Fruit fly (Drosophila melanogaster): ENCODE results near the gene CG34404.
A peak's percentile ranks its signal among the peaks of the same experiment; 100 is the strongest.

CG34404 gene

dm6 chr3R:15346018-15346383 is 21.5 kb downstream of the CG34404 start, which contains the start of the genes Surf4 and CG31301:
TSS of gene Surf4 (minus strand) at chr3R:15346176.
TSS of gene CG31301 (plus strand) at chr3R:15346205.
- peak; percentile 30 for TF ChIP-seq zf30C (GFP tag; optimal IDR thresholded peaks at IDR 0.05)
- TF ChIP-seq knrl (GFP tag; IDR thresholded peaks at IDR 0.05; ENCODE audit: partially characterized antibody): peak; percentile 51; the same call in 2 of the 3 replicates
- peak; percentile 61; the same call in 3 of the 4 replicates for TF ChIP-seq Dll (GFP tag; IDR thresholded peaks at IDR 0.05; ENCODE audit: partially characterized antibody)
- TF ChIP-seq sna (GFP tag; IDR thresholded peaks at IDR 0.05; ENCODE audit: partially characterized antibody): peak; percentile 40; the same call in 1 of the 2 replicates
- peak; percentile 51 for TF ChIP-seq Sry-δ (GFP tag; optimal IDR thresholded peaks at IDR 0.05)
- no peak for TF ChIP-seq CG8924 (tag; optimal IDR thresholded peaks at IDR 0.05)
- peak; percentile 71 for TF ChIP-seq Med (GFP tag)
- 0 out of 2 replicates have a peak, but pooled peaks have one; percentile 10 for TF ChIP-seq onecut (GFP tag; IDR thresholded peaks at IDR 0.05)
- peak; percentile 66 for TF ChIP-seq CG1603 (tag; optimal IDR thresholded peaks at IDR 0.05)
- no peak for TF ChIP-seq otp (GFP tag; IDR thresholded peaks at IDR 0.05)
- TF ChIP-seq CG17568 (GFP tag; optimal IDR thresholded peaks at IDR 0.05): no peak
- TF ChIP-seq BEAF-32 (GFP tag; optimal IDR thresholded peaks at IDR 0.05): peak; percentile 67
- no peak for TF ChIP-seq Hr3 (GFP tag; optimal IDR thresholded peaks at IDR 0.05)
- TF ChIP-seq CG13287 (GFP tag; IDR thresholded peaks at IDR 0.05; ENCODE audit: partially characterized antibody): peak; percentile 71
- peak; percentile 18 for TF ChIP-seq Myb (GFP tag; optimal IDR thresholded peaks at IDR 0.05)
- no peak for TF ChIP-seq Sox100B (GFP tag; optimal IDR thresholded peaks at IDR 0.05)
- TF ChIP-seq B-H2 (GFP tag; optimal IDR thresholded peaks at IDR 0.05): peak; percentile 10
- peak; percentile 71 for TF ChIP-seq Ets97D (GFP tag; optimal IDR thresholded peaks at IDR 0.05)
- no peak for TF ChIP-seq usp (GFP tag; optimal IDR thresholded peaks at IDR 0.05)
- peak; percentile 34 for TF ChIP-seq CG17385 (GFP tag; optimal IDR thresholded peaks at IDR 0.05)
- peak; percentile 7 for TF ChIP-seq PHDP (tag; optimal IDR thresholded peaks at IDR 0.05)
- no peak for TF ChIP-seq Taf1 (GFP tag; IDR thresholded peaks at IDR 0.05)
- no peak for TF ChIP-seq pita (GFP tag; optimal IDR thresholded peaks at IDR 0.05)
- TF ChIP-seq CG34422 (GFP tag; IDR thresholded peaks at IDR 0.05): peak; percentile 17; the same call in 1 of the 3 replicates
- TF ChIP-seq ranshi (GFP tag; IDR thresholded peaks at IDR 0.05): no peak
- TF ChIP-seq CG2199 (GFP tag; IDR thresholded peaks at IDR 0.05): 0 out of 3 replicates have a peak, but pooled peaks have one; percentile 19
- peak; percentile 50 for TF ChIP-seq CG3995 (GFP tag; optimal IDR thresholded peaks at IDR 0.05)
- peak; percentile 91 for TF ChIP-seq dm (GFP tag; optimal IDR thresholded peaks at IDR 0.05)
- TF ChIP-seq CG8290 (GFP tag; optimal IDR thresholded peaks at IDR 0.05): no peak
- TF ChIP-seq CG8290 (tag; optimal IDR thresholded peaks at IDR 0.05): peak in 1 of 2 experiments; percentile 56
- no peak for TF ChIP-seq Hr78 (GFP tag; optimal IDR thresholded peaks at IDR 0.05)
- peak; percentile 66 for TF ChIP-seq CG16813 (GFP tag; IDR thresholded peaks at IDR 0.05; ENCODE audit: partially characterized antibody)
- peak; percentile 77 for TF ChIP-seq MESR4 (GFP tag; optimal IDR thresholded peaks at IDR 0.05)
- TF ChIP-seq CG13894 (tag; optimal IDR thresholded peaks at IDR 0.05): peak; percentile 6
- TF ChIP-seq HLHmδ (GFP tag; optimal IDR thresholded peaks at IDR 0.05): no peak
- TF ChIP-seq YL-1 (GFP tag; optimal IDR thresholded peaks at IDR 0.05): peak; percentile 61
- TF ChIP-seq CG13775 (GFP tag; optimal IDR thresholded peaks at IDR 0.05): no peak
- TF ChIP-seq CG15514 (GFP tag; optimal IDR thresholded peaks at IDR 0.05): peak; percentile 27
- TF ChIP-seq CG13624 (GFP tag; optimal IDR thresholded peaks at IDR 0.05): peak; percentile 13
- TF ChIP-seq prd (optimal IDR thresholded peaks at IDR 0.05): no peak
- no peak for TF ChIP-seq prd (GFP tag; IDR thresholded peaks at IDR 0.05)
- TF ChIP-seq lov (optimal IDR thresholded peaks at IDR 0.05): no peak
- TF ChIP-seq lov (GFP tag; IDR thresholded peaks at IDR 0.05): no peak
- TF ChIP-seq Fer3 (tag; optimal IDR thresholded peaks at IDR 0.05): no peak
- peak; percentile 85 for TF ChIP-seq bbx (GFP tag; IDR thresholded peaks at IDR 0.05; ENCODE audit: partially characterized antibody)
- TF ChIP-seq CG10543 (GFP tag; optimal IDR thresholded peaks at IDR 0.05): no peak
- TF ChIP-seq CG11085 (GFP tag; IDR thresholded peaks at IDR 0.05): no peak
- no peak for TF ChIP-seq CG13424 (tag; optimal IDR thresholded peaks at IDR 0.05)
- TF ChIP-seq ems (GFP tag; optimal IDR thresholded peaks at IDR 0.05): no peak
- TF ChIP-seq h (optimal IDR thresholded peaks at IDR 0.05): no peak
- no peak for TF ChIP-seq bsh (GFP tag; optimal IDR thresholded peaks at IDR 0.05)
